Worm (Caenorhabditis elegans) whole organism, L2 larva: ENCODE results near the gene ZK228.3.

Source experiments
- C34F6.9 ChIP-seq: fragments of 150-350 bp; optimal IDR thresholded peaks from 2 replicates; lab custom pipeline; 2014; ENCODE audit warnings: missing biosample characterization, missing genetic modification characterization
- elt-3 ChIP-seq: sonication (generic microtip); optimal IDR thresholded peaks from 2 replicates; lab custom pipeline; 2017; ENCODE audit warnings: missing biosample characterization, missing genetic modification characterization
- mdl-1 ChIP-seq, 2 experiments: fragments of 150-350 bp in 1 of 2; sonication (generic microtip) in 1 of 2; optimal IDR thresholded peaks; 2 replicates each; lab custom pipeline; 2017; ENCODE audit warnings: missing biosample characterization in 2 of 2, missing genetic modification characterization in 2 of 2
- nhr-12 ChIP-seq: fragments of 150-350 bp; optimal IDR thresholded peaks from 2 replicates; lab custom pipeline; 2014; ENCODE audit warnings: missing biosample characterization, missing genetic modification characterization
- nhr-23 ChIP-seq: fragments of 150-350 bp; optimal IDR thresholded peaks from 2 replicates; lab custom pipeline; 2014; ENCODE audit warnings: missing biosample characterization, missing genetic modification reagents, missing genetic modification characterization
- skn-1 ChIP-seq: sonication (generic microtip); optimal IDR thresholded peaks from 2 replicates; lab custom pipeline; 2017; ENCODE audit warnings: missing biosample characterization, missing genetic modification characterization
- snpc-4 ChIP-seq: fragments of 150-350 bp; optimal IDR thresholded peaks from 2 replicates; lab custom pipeline; 2014; ENCODE audit warnings: missing biosample characterization, missing genetic modification characterization
- zag-1 ChIP-seq: fragments of 150-350 bp; optimal IDR thresholded peaks from 2 replicates; lab custom pipeline; 2014; ENCODE audit warnings: missing biosample characterization, missing genetic modification characterization
- ztf-4 ChIP-seq: fragments of 150-350 bp; optimal IDR thresholded peaks from 2 replicates; lab custom pipeline; 2014; ENCODE audit warnings: missing biosample characterization, missing genetic modification characterization

ce11 chrV:18504610-18505009 lies 43.6 kb upstream of the ZK228.3 start:
- TF ChIP-seq nhr-12: no peak
- TF ChIP-seq elt-3 (tag; lab: Kevin White, UChicago): no peak
- TF ChIP-seq nhr-23: no peak
- TF ChIP-seq snpc-4 (tag; lab: Kevin White, UChicago): no peak
- no peak for TF ChIP-seq ztf-4 (tag; lab: Kevin White, UChicago)
- TF ChIP-seq C34F6.9 (tag; lab: Kevin White, UChicago): no peak
- no peak for TF ChIP-seq zag-1
- no peak for TF ChIP-seq skn-1 (tag; lab: Kevin White, UChicago)
- TF ChIP-seq mdl-1 (tag; optimal IDR thresholded peaks at IDR 0.05; lab: Kevin White, UChicago): no peak
